Worm (Caenorhabditis elegans): ENCODE data around the gene lron-3.
A peak's percentile ranks its signal among the peaks of the same experiment; 100 is the strongest.

lron-3 gene

DNA sequence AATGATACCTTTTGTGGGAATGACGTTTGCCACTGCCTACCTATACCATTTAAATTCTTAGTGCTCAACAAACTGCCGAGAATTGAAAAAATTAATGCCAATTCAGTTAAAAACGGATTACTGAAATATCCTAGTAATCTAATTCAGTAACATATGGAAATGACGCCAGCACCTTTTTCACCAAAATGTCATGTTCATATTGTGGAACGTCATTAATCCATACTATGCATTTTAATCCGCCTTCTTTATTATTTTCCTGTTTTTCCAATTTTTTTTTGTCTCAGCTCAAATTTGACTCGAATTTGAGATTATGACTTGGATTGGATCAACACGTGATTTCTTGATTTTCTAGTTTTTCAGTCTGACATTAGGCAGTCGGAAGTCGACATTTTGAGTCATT lies 16.3 kb downstream of the lron-3 start:
- TF ChIP-seq sma-9 (GFP tag; optimal IDR thresholded peaks at IDR 0.05), result no peak
- no peak for TF ChIP-seq sma-9 (tag; optimal IDR thresholded peaks at IDR 0.05)
- TF ChIP-seq ztf-4 (tag; optimal IDR thresholded peaks at IDR 0.05), result peak; percentile 28

DNA sequence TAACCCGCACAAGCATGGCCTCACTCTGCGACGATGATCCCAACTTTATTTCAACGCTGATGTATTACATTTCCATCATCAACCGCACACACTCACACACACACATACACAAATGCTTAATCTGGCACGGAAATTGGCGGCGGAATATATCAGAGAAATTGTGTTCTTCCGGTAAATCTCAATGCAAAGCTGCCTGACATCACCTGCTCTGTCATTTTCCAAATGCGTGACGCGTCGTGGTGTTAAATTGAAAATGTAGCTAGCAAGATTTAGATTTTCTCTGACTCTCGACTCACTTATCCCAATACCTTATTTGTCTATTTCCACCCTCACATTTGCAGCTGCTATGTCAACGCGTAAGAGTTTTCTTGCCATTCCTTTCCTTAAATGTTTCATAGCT lies 18.4 kb downstream of the lron-3 start:
- TF ChIP-seq nhr-77 (tag; optimal IDR thresholded peaks at IDR 0.05) (no peak), nhr-237 (tag; optimal IDR thresholded peaks at IDR 0.05) (no peak), alr-1 (tag; optimal IDR thresholded peaks at IDR 0.05) (no peak), peb-1 (tag; optimal IDR thresholded peaks at IDR 0.05) (no peak), nhr-23 (tag; optimal IDR thresholded peaks at IDR 0.05) (no peak), nhr-129 (tag; optimal IDR thresholded peaks at IDR 0.05) (no peak), blmp-1 (tag; optimal IDR thresholded peaks at IDR 0.05; ENCODE audit: insufficient read depth) (no peak), skn-1 (tag; optimal IDR thresholded peaks at IDR 0.05) (no peak)

DNA sequence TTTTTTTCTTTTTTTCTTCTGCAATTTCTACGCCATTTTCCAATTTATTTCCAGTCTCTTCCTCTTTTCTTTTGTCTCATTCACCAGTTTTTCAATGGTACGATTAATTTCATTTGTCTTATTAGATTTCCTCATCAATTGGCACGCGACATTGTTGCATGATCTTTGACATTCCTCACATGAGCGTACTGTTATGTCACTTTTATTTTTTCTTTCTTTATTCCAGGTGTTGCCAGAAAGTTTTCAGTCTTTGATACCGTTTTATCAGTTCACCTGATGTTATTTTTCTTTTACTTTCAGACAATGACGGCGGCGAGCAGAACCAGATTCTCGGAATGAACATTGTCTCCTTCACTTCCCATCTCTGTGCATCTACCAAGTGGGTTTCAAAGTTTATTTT lies 20.4 kb downstream of the lron-3 start, which contains the start of the genes olrn-1 and C02C6.14:
olrn-1 (plus strand) TSS at position 301 of the 400 bp plus-strand sequence.
C02C6.14 (plus strand) TSS at position 304 of the 400 bp plus-strand sequence.
- TF ChIP-seq snpc-4 (tag; optimal IDR thresholded peaks at IDR 0.05) (no peak), elt-3 (tag; optimal IDR thresholded peaks at IDR 0.05) (no peak), nhr-237 (tag; optimal IDR thresholded peaks at IDR 0.05) (no peak), ztf-1 (GFP tag; conservative IDR thresholded peaks at IDR 0.05) (no peak), Y55F3AM.14 (GFP tag; optimal IDR thresholded peaks at IDR 0.05) (no peak), C34F6.9 (tag; optimal IDR thresholded peaks at IDR 0.05) (no peak), nhr-25 (tag; optimal IDR thresholded peaks at IDR 0.05) (no peak), nhr-10 (tag; optimal IDR thresholded peaks at IDR 0.05) (no peak), F13H6.1 (tag; optimal IDR thresholded peaks at IDR 0.05) (no peak), aly-2 (tag; optimal IDR thresholded peaks at IDR 0.05) (no peak), ama-1 (optimal IDR thresholded peaks at IDR 0.05) (no peak), R02D3.7 (tag; optimal IDR thresholded peaks at IDR 0.05) (no peak), skn-1 (tag; optimal IDR thresholded peaks at IDR 0.05) (no peak), sma-9 (GFP tag; optimal IDR thresholded peaks at IDR 0.05) (no peak), sma-9 (tag; optimal IDR thresholded peaks at IDR 0.05) (no peak)

DNA sequence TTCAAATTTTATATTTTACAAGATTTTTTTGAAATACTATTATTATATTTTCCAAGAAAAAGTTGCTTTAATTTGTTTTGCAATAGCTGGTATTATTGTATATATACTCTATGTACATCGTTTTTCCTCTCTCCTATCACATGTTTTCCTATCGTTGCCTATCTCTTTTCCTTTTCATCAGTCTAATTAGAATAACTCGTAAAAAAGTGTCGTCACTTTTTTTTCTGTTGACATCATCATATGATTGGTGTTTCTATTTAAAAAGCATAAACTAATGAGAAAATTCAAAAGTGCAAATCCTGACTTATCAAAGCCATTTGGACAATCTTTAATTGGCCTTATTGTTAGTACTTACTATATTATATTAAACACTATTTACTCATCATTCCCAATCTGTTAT lies 21.7 kb downstream of the lron-3 start:
- TF ChIP-seq ztf-4 (tag; optimal IDR thresholded peaks at IDR 0.05), result peak; percentile 4
- no peak for TF ChIP-seq elt-3 (tag; optimal IDR thresholded peaks at IDR 0.05)
- no peak for TF ChIP-seq Y55F3AM.14 (GFP tag; optimal IDR thresholded peaks at IDR 0.05)
- no peak for TF ChIP-seq peb-1 (tag; optimal IDR thresholded peaks at IDR 0.05)
- TF ChIP-seq crh-2 (tag; optimal IDR thresholded peaks at IDR 0.05), result peak; percentile 27
- no peak for TF ChIP-seq lin-11 (tag; optimal IDR thresholded peaks at IDR 0.05)
- TF ChIP-seq nhr-6 (tag; optimal IDR thresholded peaks at IDR 0.05), result peak; percentile 1
- TF ChIP-seq alr-1 (tag; optimal IDR thresholded peaks at IDR 0.05), result no peak
- peak; percentile 52 for TF ChIP-seq C34F6.9 (tag; optimal IDR thresholded peaks at IDR 0.05)
- peak; percentile 23 for TF ChIP-seq sma-9 (GFP tag; optimal IDR thresholded peaks at IDR 0.05)
- TF ChIP-seq sma-9 (tag; optimal IDR thresholded peaks at IDR 0.05), result no peak
- TF ChIP-seq F13H6.1 (tag; optimal IDR thresholded peaks at IDR 0.05), result no peak
- TF ChIP-seq lsy-2 (tag; optimal IDR thresholded peaks at IDR 0.05), result peak in 1 of 2 experiments; percentile 27
- TF ChIP-seq zag-1 (tag; optimal IDR thresholded peaks at IDR 0.05), result peak; percentile 34
- no peak for TF ChIP-seq lin-39 (tag; optimal IDR thresholded peaks at IDR 0.05)
- peak; percentile 35 for TF ChIP-seq nhr-21 (tag; optimal IDR thresholded peaks at IDR 0.05)
- TF ChIP-seq nhr-129 (tag; optimal IDR thresholded peaks at IDR 0.05), result peak; percentile 53

DNA sequence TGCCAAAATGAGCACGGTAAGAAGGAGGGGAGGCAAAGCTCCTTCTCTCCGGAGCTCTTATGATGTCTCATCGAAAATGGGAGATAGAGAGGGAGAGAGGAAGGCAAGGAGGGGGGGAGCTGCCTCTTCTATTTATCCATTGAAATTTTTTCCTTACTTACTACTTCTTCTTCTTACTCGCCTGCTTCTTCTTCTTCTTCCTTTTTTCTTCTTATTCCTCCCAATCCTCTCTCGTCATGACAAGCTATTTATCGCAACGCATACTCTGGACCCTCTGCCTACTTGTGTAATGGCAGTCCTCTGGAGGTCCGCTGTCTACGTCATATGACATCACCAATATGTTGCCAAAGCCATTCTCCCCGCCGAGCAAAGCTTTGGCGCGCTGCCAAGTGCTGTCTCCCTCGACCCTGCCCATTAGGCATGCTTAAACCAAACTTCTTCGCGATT lies 22.5 kb downstream of the lron-3 start:
- TF ChIP-seq nhr-23 (tag; optimal IDR thresholded peaks at IDR 0.05) (no peak), lin-11 (tag; optimal IDR thresholded peaks at IDR 0.05) (peak; percentile 42), nhr-11 (tag; optimal IDR thresholded peaks at IDR 0.05) (no peak), crh-2 (tag; optimal IDR thresholded peaks at IDR 0.05) (peak; percentile 75), mdl-1 (tag; optimal IDR thresholded peaks at IDR 0.05) (peak in 1 of 2 experiments; percentile 78), ztf-1 (GFP tag; conservative IDR thresholded peaks at IDR 0.05) (no peak), ama-1 (optimal IDR thresholded peaks at IDR 0.05) (no peak), mab-5 (tag; optimal IDR thresholded peaks at IDR 0.05) (peak; percentile 18), Y55F3AM.14 (GFP tag; optimal IDR thresholded peaks at IDR 0.05) (peak; percentile 82), nhr-21 (tag; optimal IDR thresholded peaks at IDR 0.05) (peak; percentile 4), sma-9 (GFP tag; optimal IDR thresholded peaks at IDR 0.05) (peak; percentile 79), sma-9 (tag; optimal IDR thresholded peaks at IDR 0.05) (no peak), ceh-82 (tag; optimal IDR thresholded peaks at IDR 0.05) (peak; percentile 30), mbf-1 (tag; optimal IDR thresholded peaks at IDR 0.05) (no peak), nhr-129 (tag; optimal IDR thresholded peaks at IDR 0.05) (peak; percentile 82), sma-3 (GFP tag; optimal IDR thresholded peaks at IDR 0.05) (no peak), F13H6.1 (tag; optimal IDR thresholded peaks at IDR 0.05) (peak; percentile 65), lsy-2 (tag; optimal IDR thresholded peaks at IDR 0.05) (peak in 1 of 2 experiments; percentile 79), nhr-12 (tag; optimal IDR thresholded peaks at IDR 0.05) (no peak), nhr-6 (tag; optimal IDR thresholded peaks at IDR 0.05) (peak; percentile 62), nhr-10 (tag; optimal IDR thresholded peaks at IDR 0.05) (no peak), skn-1 (tag; optimal IDR thresholded peaks at IDR 0.05) (no peak), gmeb-1 (tag; optimal IDR thresholded peaks at IDR 0.05) (no peak), dmd-4 (tag; optimal IDR thresholded peaks at IDR 0.05) (no peak), unc-39 (tag; optimal IDR thresholded peaks at IDR 0.05) (no peak), egl-27 (tag; optimal IDR thresholded peaks at IDR 0.05) (peak; percentile 82), zag-1 (tag; optimal IDR thresholded peaks at IDR 0.05) (peak; percentile 91), snpc-4 (tag; optimal IDR thresholded peaks at IDR 0.05) (no peak), ztf-4 (tag; optimal IDR thresholded peaks at IDR 0.05) (peak; percentile 30), elt-3 (tag; optimal IDR thresholded peaks at IDR 0.05) (no peak), fos-1 (tag; optimal IDR thresholded peaks at IDR 0.05) (no peak), peb-1 (tag; optimal IDR thresholded peaks at IDR 0.05) (no peak), ztf-11 (tag; optimal IDR thresholded peaks at IDR 0.05) (no peak)

Data from whole organism, L2 larva.